Fruit fly (Drosophila melanogaster): Measurements from ENCODE around the gene kirre.

DNA sequence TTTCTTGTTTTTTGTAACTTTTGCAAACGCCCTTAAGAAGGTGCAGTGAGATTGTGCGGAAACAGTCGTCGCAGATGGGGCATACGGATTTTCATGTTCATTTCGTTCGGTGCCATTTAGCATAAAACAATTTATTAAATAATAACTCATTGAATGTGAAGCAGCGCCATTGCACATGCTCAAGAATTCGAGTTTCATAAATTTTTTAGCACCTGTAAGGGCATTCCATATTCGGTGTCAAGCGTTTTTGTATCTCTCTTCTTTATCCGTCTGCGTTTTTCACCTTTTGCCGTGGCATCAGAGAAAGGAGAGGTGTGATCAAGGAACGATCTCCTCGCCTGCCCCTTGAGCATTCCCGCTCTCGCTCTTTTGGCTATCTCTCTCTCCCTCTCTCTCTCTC lies 313.1 kb downstream of the kirre start:
- TF ChIP-seq CG8478 (optimal IDR thresholded peaks at IDR 0.05) (no peak), CTCF (optimal IDR thresholded peaks at IDR 0.05) (no peak)
